Worm (Caenorhabditis elegans): ENCODE measurements around the gene emb-1.

The emb-1 gene

DNA sequence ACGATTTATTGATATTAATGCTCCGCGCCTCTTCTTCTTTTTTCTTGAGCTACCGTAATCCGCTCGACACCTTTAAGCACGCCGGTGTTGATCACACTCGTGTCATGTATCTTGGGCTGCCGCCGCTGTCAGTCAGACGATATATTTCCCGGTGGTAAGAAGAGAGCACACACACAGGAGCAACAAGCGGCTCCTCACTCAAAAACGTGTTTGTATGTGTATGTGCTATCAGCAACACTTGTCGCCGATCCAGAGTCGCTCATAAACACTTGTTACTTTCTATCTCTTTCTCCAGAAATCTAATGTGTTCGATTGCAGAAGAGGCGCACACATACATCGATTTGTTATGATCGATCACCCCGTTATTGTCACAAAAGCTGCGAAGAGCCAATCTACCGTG lies 32.7 kb upstream of the emb-1 start (continued):
- TF ChIP-seq ces-1 (GFP tag; optimal IDR thresholded peaks at IDR 0.05): no peak
- no peak for TF ChIP-seq dmd-8 (GFP tag; IDR thresholded peaks at IDR 0.05)
- no peak for TF ChIP-seq lim-7 (GFP tag; IDR thresholded peaks at IDR 0.05)

DNA sequence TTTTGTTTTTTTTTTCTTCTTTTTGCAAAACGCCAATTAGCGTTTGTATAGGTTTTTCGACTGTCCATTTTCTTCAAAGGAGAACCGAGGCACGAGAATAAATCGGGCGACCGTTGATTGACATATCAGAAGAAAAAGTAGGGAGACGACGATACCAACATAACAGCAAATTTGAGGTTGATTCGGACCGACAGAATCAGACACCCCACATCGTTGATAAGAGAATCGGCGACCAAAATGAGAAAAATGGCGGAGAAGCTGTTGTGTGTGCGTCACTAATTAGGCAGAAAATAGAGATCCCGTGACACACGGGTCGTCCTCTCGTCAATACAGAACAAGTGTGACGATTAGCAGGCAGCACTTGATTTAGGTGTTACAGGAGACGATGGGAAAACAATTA lies 31.3 kb upstream of the emb-1 start:
- 0 out of 2 replicates have a peak, but pooled peaks have one; percentile 20 for TF ChIP-seq tra-1 (GFP tag; IDR thresholded peaks at IDR 0.05)
- peak; percentile 18 for TF ChIP-seq hlh-11 (tag; optimal IDR thresholded peaks at IDR 0.05)
- TF ChIP-seq unc-62 (GFP tag; optimal IDR thresholded peaks at IDR 0.05 in 1 of 2): peak in 1 of 2 experiments; percentile 52
- no peak for TF ChIP-seq unc-62 (tag; optimal IDR thresholded peaks at IDR 0.05)
- no peak for TF ChIP-seq nhr-6 (tag; optimal IDR thresholded peaks at IDR 0.05)
- TF ChIP-seq dmd-6 (GFP tag; IDR thresholded peaks at IDR 0.05): peak; percentile 34; the same call in 1 of the 2 replicates
- no peak for TF ChIP-seq lin-13 (GFP tag; optimal IDR thresholded peaks at IDR 0.05)

DNA sequence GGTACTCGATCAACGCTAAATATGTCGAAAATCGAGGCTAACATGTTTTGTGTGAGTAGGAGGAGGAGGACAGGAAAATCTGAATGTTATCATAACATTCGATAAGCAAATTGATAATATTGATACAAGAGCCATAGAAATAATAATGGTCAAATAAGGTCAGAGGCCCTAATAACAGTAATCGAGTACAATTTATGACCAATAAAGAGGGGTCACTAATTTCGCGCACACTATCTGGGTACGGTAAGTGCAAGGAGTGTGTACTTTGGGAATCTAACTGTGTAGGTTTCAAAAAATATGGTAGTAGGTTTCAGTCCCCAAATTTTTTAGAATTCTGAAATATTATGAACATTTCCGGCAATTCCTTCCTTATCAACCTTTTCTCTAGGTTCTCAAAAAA lies 29.7 kb upstream of the emb-1 start:
- TF ChIP-seq unc-62 (GFP tag; optimal IDR thresholded peaks at IDR 0.05 in 1 of 2): peak in 1 of 2 experiments; percentile 58
- no peak for TF ChIP-seq unc-62 (tag; optimal IDR thresholded peaks at IDR 0.05)
- TF ChIP-seq T20F7.1 (GFP tag; optimal IDR thresholded peaks at IDR 0.05): no peak
- TF ChIP-seq hif-1 (tag; optimal IDR thresholded peaks at IDR 0.05): no peak

DNA sequence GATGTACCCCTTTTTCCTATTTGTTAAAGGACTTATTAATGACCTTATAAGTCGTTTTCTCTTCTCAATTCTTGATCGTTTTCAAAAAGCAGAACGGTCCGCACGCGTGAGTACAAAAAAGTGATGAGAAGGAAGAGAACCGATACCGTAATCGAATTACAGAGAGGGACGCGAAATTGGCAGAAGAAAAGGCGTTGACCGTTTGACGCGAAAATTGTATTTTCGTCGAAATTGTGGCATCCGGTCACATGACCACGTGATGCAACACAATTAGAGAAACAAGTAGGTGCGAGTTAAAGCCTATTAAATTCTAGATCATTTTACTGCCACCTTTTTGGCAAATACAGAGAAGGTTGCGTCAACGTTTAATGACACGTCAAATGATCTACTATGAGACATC lies 29.1 kb upstream of the emb-1 start:
- TF ChIP-seq set-16 (GFP tag; IDR thresholded peaks at IDR 0.05) (no peak), dmd-6 (GFP tag; IDR thresholded peaks at IDR 0.05) (no peak), aly-2 (tag; optimal IDR thresholded peaks at IDR 0.05) (no peak), ceh-32 (tag; optimal IDR thresholded peaks at IDR 0.05; ENCODE audit: poor library complexity) (no peak), ztf-11 (tag; optimal IDR thresholded peaks at IDR 0.05) (no peak), mdl-1 (tag; optimal IDR thresholded peaks at IDR 0.05) (no peak), hlh-11 (tag; optimal IDR thresholded peaks at IDR 0.05) (no peak), ceh-82 (tag; optimal IDR thresholded peaks at IDR 0.05) (no peak), unc-62 (GFP tag; optimal IDR thresholded peaks at IDR 0.05 in 1 of 2) (no peak), unc-62 (tag; optimal IDR thresholded peaks at IDR 0.05) (no peak), spr-3 (GFP tag; optimal IDR thresholded peaks at IDR 0.05) (no peak), snpc-4 (tag; optimal IDR thresholded peaks at IDR 0.05) (no peak), Y75B8A.6 (GFP tag; IDR thresholded peaks at IDR 0.05) (no peak), lin-13 (GFP tag; optimal IDR thresholded peaks at IDR 0.05) (no peak), T26A8.4 (GFP tag; IDR thresholded peaks at IDR 0.05) (no peak)

DNA sequence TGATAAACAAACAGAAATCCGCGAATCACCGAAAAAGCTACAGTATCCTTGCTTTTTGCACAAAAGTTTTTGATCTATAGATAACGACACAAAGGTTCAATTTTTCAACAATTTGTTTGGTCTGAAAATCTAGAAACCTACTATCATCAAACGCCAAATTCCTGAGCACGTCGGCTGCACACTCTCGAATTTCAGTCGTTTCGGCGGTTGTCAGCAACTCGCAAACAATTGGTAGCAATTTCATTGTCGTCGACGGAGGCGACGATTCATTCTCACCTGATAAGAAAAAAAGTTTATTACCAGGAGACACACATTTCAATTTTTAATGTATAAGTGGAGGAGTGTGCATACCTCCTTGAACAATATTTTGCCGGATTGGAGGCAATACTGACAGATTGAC lies 27.4 kb upstream of the emb-1 start:
- TF ChIP-seq daf-16 (GFP tag; optimal IDR thresholded peaks at IDR 0.05) (no peak), daf-16 (tag; optimal IDR thresholded peaks at IDR 0.05) (peak; percentile 52), tra-1 (GFP tag; IDR thresholded peaks at IDR 0.05) (0 out of 2 replicates have a peak, but pooled peaks have one; percentile 52), mdt-29 (GFP tag; IDR thresholded peaks at IDR 0.05) (no peak), dve-1 (tag; optimal IDR thresholded peaks at IDR 0.05; ENCODE audit: insufficient read depth) (peak; percentile 22), dmd-6 (GFP tag; IDR thresholded peaks at IDR 0.05) (peak; percentile 51; the same call in 1 of the 2 replicates), hlh-11 (tag; optimal IDR thresholded peaks at IDR 0.05) (peak; percentile 52), pqm-1 (tag; optimal IDR thresholded peaks at IDR 0.05) (peak; percentile 42), nhr-28 (tag; optimal IDR thresholded peaks at IDR 0.05) (peak; percentile 17), php-3 (GFP tag; IDR thresholded peaks at IDR 0.05) (0 out of 2 replicates have a peak, but pooled peaks have one; percentile 48), egl-27 (tag; optimal IDR thresholded peaks at IDR 0.05) (no peak)

DNA sequence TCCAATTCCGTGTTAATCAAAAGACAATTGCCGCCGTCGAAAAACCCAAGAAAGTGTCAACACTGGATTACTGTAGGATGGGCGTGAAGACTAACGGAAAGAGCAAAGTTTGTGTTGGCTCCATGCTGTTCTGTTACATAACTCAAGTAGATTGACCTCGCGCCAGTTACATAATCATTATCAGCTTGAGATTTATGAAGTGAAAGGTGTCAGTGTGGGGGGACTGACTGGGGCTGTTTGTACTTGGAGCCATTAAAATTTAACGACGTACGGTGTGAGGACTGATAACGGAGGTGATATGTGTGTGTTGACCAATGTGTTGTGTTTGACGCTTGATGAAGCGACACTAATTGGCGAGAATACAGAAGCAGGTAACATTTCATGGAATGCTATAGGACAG lies 26.5 kb upstream of the emb-1 start:
- TF ChIP-seq daf-16 (GFP tag; optimal IDR thresholded peaks at IDR 0.05) (no peak), daf-16 (tag; optimal IDR thresholded peaks at IDR 0.05) (peak; percentile 86), nhr-28 (tag; optimal IDR thresholded peaks at IDR 0.05) (peak; percentile 48), tra-1 (GFP tag; IDR thresholded peaks at IDR 0.05) (peak; percentile 78), hlh-11 (tag; optimal IDR thresholded peaks at IDR 0.05) (peak; percentile 65), mxl-3 (GFP tag; optimal IDR thresholded peaks at IDR 0.05) (peak; percentile 33), zip-11 (GFP tag; IDR thresholded peaks at IDR 0.05) (no peak), unc-62 (GFP tag; optimal IDR thresholded peaks at IDR 0.05 in 1 of 2) (peak in 1 of 2 experiments; percentile 70), unc-62 (tag; optimal IDR thresholded peaks at IDR 0.05) (no peak), ztf-11 (tag; optimal IDR thresholded peaks at IDR 0.05) (no peak), nhr-6 (tag; optimal IDR thresholded peaks at IDR 0.05) (no peak), hlh-30 (tag; optimal IDR thresholded peaks at IDR 0.05; ENCODE audit: insufficient read depth) (no peak), php-3 (GFP tag; IDR thresholded peaks at IDR 0.05) (peak; percentile 98), lin-1 (GFP tag; IDR thresholded peaks at IDR 0.05) (0 out of 2 replicates have a peak, but pooled peaks have one; percentile 22), egl-43 (GFP tag; IDR thresholded peaks at IDR 0.05) (no peak), dmd-6 (GFP tag; IDR thresholded peaks at IDR 0.05) (peak; percentile 65), pqm-1 (tag; optimal IDR thresholded peaks at IDR 0.05) (peak; percentile 39), dve-1 (tag; optimal IDR thresholded peaks at IDR 0.05; ENCODE audit: insufficient read depth) (peak; percentile 71), ceh-20 (GFP tag; IDR thresholded peaks at IDR 0.05) (peak; percentile 84)

Measured in whole organism, L4 larva.